Fruit fly (Drosophila melanogaster) whole organism, prepupa: ENCODE measurements around the gene CG9302.
A peak's percentile ranks its signal among the peaks of the same experiment; 100 is the strongest.

ENCODE experiments used
- CG10631 ChIP-seq: fragments of 200-800 bp; sonication (Bioruptor generic); optimal IDR thresholded peaks from 2 replicates; lab custom pipeline; 2016; ENCODE audit warnings: missing biosample characterization, missing genetic modification characterization
- CG10669 ChIP-seq: fragments of 200-800 bp; sonication (Bioruptor generic); optimal IDR thresholded peaks from 3 replicates; lab custom pipeline; 2018; ENCODE audit warnings: missing biosample characterization, mild to moderate bottlenecking, missing genetic modification characterization, moderate library complexity
- CG11294 ChIP-seq: fragments of 200-800 bp; sonication (Bioruptor generic); IDR thresholded peaks from 2 replicates; pipeline ENCODE4 v1.3.6; 2022; ENCODE audit warnings: missing biosample characterization, missing genetic modification characterization
- CG11762 ChIP-seq: fragments of 200-800 bp; sonication (Bioruptor generic); optimal IDR thresholded peaks from 3 replicates; lab custom pipeline; 2016; ENCODE audit warnings: missing biosample characterization, missing genetic modification characterization; ENCODE audit not compliant: insufficient read depth
- CG11902 ChIP-seq: fragments of 200-800 bp; sonication (Bioruptor generic); optimal IDR thresholded peaks from 3 replicates; lab custom pipeline; 2016; ENCODE audit warnings: missing biosample characterization, missing genetic modification characterization
- CG15336 ChIP-seq: fragments of 200-800 bp; sonication (Bioruptor generic); IDR thresholded peaks from 2 replicates; pipeline ENCODE4 v1.3.6; 2022; ENCODE audit warnings: missing biosample characterization, missing genetic modification characterization
- CG1621 ChIP-seq: fragments of 200-800 bp; sonication (Bioruptor generic); optimal IDR thresholded peaks from 3 replicates; lab custom pipeline; 2018; ENCODE audit warnings: missing biosample characterization, mild to moderate bottlenecking, missing genetic modification characterization
- CG16779 ChIP-seq: fragments of 200-800 bp; sonication (Bioruptor generic); optimal IDR thresholded peaks from 3 replicates; lab custom pipeline; 2017; ENCODE audit warnings: missing biosample characterization, mild to moderate bottlenecking, missing genetic modification characterization
- CG31627 ChIP-seq: fragments of 200-800 bp; sonication (Bioruptor generic); optimal IDR thresholded peaks from 3 replicates; lab custom pipeline; 2016; ENCODE audit warnings: missing biosample characterization, missing genetic modification characterization
- CG32006 ChIP-seq: fragments of 200-800 bp; sonication (Bioruptor generic); optimal IDR thresholded peaks from 3 replicates; lab custom pipeline; 2017; ENCODE audit warnings: missing biosample characterization, mild to moderate bottlenecking, missing genetic modification characterization
- CG3919 ChIP-seq: fragments of 200-800 bp; sonication (Bioruptor generic); optimal IDR thresholded peaks from 3 replicates; lab custom pipeline; 2016; ENCODE audit warnings: missing biosample characterization, missing genetic modification characterization
- CG4318 ChIP-seq: fragments of 200-800 bp; sonication (Bioruptor generic); optimal IDR thresholded peaks from 3 replicates; lab custom pipeline; 2017; ENCODE audit warnings: missing biosample characterization, mild to moderate bottlenecking, missing genetic modification characterization
- CG6163 ChIP-seq: fragments of 200-800 bp; sonication (Bioruptor generic); IDR thresholded peaks from 3 replicates; pipeline ENCODE4 v1.3.6; 2022; ENCODE audit warnings: missing biosample characterization, missing genetic modification characterization
- CG6792 ChIP-seq: fragments of 200-800 bp; sonication (Bioruptor generic); optimal IDR thresholded peaks from 3 replicates; lab custom pipeline; 2016; ENCODE audit warnings: missing biosample characterization, missing genetic modification characterization
- CG6808 ChIP-seq: fragments of 200-800 bp; sonication (Bioruptor generic); optimal IDR thresholded peaks from 3 replicates; lab custom pipeline; 2017; ENCODE audit warnings: missing biosample characterization, missing genetic modification characterization, mild to moderate bottlenecking, moderate library complexity, missing genetic modification reagents
- CG6854 ChIP-seq: fragments of 200-800 bp; sonication (Bioruptor generic); optimal IDR thresholded peaks from 2 replicates; lab custom pipeline; 2017; ENCODE audit warnings: missing biosample characterization, mild to moderate bottlenecking, missing genetic modification characterization
- CG8319 ChIP-seq: fragments of 200-800 bp; sonication (Bioruptor generic); optimal IDR thresholded peaks from 3 replicates; lab custom pipeline; 2016; ENCODE audit warnings: missing biosample characterization, missing genetic modification characterization
- CG8632 ChIP-seq: fragments of 200-800 bp; sonication (Bioruptor generic); optimal IDR thresholded peaks from 3 replicates; lab custom pipeline; 2016; ENCODE audit warnings: missing biosample characterization, missing genetic modification characterization
- CG9139 ChIP-seq: fragments of 200-800 bp; sonication (Bioruptor generic); optimal IDR thresholded peaks from 3 replicates; lab custom pipeline; 2017; ENCODE audit warnings: missing biosample characterization, mild to moderate bottlenecking, missing genetic modification characterization
- Eip75B ChIP-seq: fragments of 200-800 bp; sonication (Bioruptor generic); optimal IDR thresholded peaks from 3 replicates; lab custom pipeline; 2016; ENCODE audit warnings: missing biosample characterization, missing genetic modification characterization
- Eip78C ChIP-seq: fragments of 200-800 bp; sonication (Bioruptor generic); peaks from one replicate; lab custom pipeline; 2016; ENCODE audit warnings: missing biosample characterization, missing genetic modification characterization
- Eip93F ChIP-seq: fragments of 200-800 bp; sonication (Bioruptor generic); optimal IDR thresholded peaks from 2 replicates; lab custom pipeline; 2016; ENCODE audit warnings: missing biosample characterization, mild to moderate bottlenecking, missing genetic modification characterization
- Ets21C ChIP-seq: fragments of 200-800 bp; sonication (Bioruptor generic); optimal IDR thresholded peaks from 3 replicates; lab custom pipeline; 2016; ENCODE audit warnings: missing biosample characterization, missing genetic modification characterization
- Ets96B ChIP-seq: fragments of 200-800 bp; optimal IDR thresholded peaks from 2 replicates; lab custom pipeline; 2019; ENCODE audit warnings: missing biosample characterization, mild to moderate bottlenecking, missing genetic modification characterization, moderate library complexity
- Gug ChIP-seq: fragments of 200-800 bp; sonication (Bioruptor generic); IDR thresholded peaks from 2 replicates; pipeline ENCODE4 v1.3.6; 2022; ENCODE audit warnings: missing biosample characterization, missing genetic modification characterization
- Hr38 ChIP-seq: sonication (Bioruptor generic); optimal IDR thresholded peaks from 2 replicates; lab custom pipeline; 2016; ENCODE audit warnings: missing biosample characterization, missing genetic modification characterization
- Hr39 ChIP-seq: fragments of 200-800 bp; sonication (Bioruptor generic); optimal IDR thresholded peaks from 2 replicates; lab custom pipeline; 2016; ENCODE audit warnings: missing biosample characterization, missing genetic modification characterization
- Hr4 ChIP-seq: fragments of 200-800 bp; sonication (Bioruptor generic); optimal IDR thresholded peaks from 3 replicates; lab custom pipeline; 2016; ENCODE audit warnings: missing biosample characterization, missing genetic modification characterization
- Lpt ChIP-seq: fragments of 200-800 bp; sonication (Bioruptor generic); optimal IDR thresholded peaks from 3 replicates; lab custom pipeline; 2016; ENCODE audit warnings: missing biosample characterization, missing genetic modification characterization
- Smox ChIP-seq: fragments of 200-800 bp; sonication (Bioruptor generic); optimal IDR thresholded peaks from 3 replicates; lab custom pipeline; 2016; ENCODE audit warnings: missing biosample characterization, missing genetic modification characterization
- Sox102F ChIP-seq: fragments of 200-800 bp; sonication (Bioruptor generic); optimal IDR thresholded peaks from 2 replicates; lab custom pipeline; 2016; ENCODE audit warnings: missing biosample characterization, mild to moderate bottlenecking, missing genetic modification characterization
- Sox14 ChIP-seq: fragments of 200-800 bp; sonication (Bioruptor generic); optimal IDR thresholded peaks from 3 replicates; lab custom pipeline; 2016; ENCODE audit warnings: missing biosample characterization, missing genetic modification characterization
- Sox15 ChIP-seq: fragments of 200-800 bp; sonication (Bioruptor generic); optimal IDR thresholded peaks from 3 replicates; lab custom pipeline; 2016; ENCODE audit warnings: missing biosample characterization, missing genetic modification characterization
- acj6 ChIP-seq: fragments of 200-800 bp; sonication (Bioruptor generic); optimal IDR thresholded peaks from 3 replicates; lab custom pipeline; 2016; ENCODE audit warnings: missing biosample characterization, missing genetic modification characterization
- cyc ChIP-seq: fragments of 200-800 bp; sonication (Bioruptor generic); optimal IDR thresholded peaks from 3 replicates; lab custom pipeline; 2016; ENCODE audit warnings: missing biosample characterization, missing genetic modification characterization
- dac ChIP-seq: fragments of 200-800 bp; sonication (Bioruptor generic); optimal IDR thresholded peaks from 2 replicates; lab custom pipeline; 2017; ENCODE audit warnings: missing biosample characterization, mild to moderate bottlenecking, missing genetic modification characterization
- dsx ChIP-seq: fragments of 200-800 bp; optimal IDR thresholded peaks from 3 replicates; lab custom pipeline; 2019; ENCODE audit warnings: missing biosample characterization, mild to moderate bottlenecking, missing genetic modification characterization, moderate library complexity; ENCODE audit not compliant: poor library complexity, severe bottlenecking
- eg ChIP-seq: fragments of 200-800 bp; sonication (Bioruptor generic); IDR thresholded peaks from 3 replicates; pipeline ENCODE4 v1.3.6; 2022; ENCODE audit warnings: missing biosample characterization, missing genetic modification characterization
- esn ChIP-seq: fragments of 200-800 bp; sonication (Bioruptor generic); optimal IDR thresholded peaks from 2 replicates; lab custom pipeline; 2016; ENCODE audit warnings: missing biosample characterization, mild to moderate bottlenecking, missing genetic modification characterization, moderate library complexity
- fd59A ChIP-seq: fragments of 200-800 bp; sonication (Bioruptor generic); optimal IDR thresholded peaks from 2 replicates; lab custom pipeline; 2017; ENCODE audit warnings: missing biosample characterization, mild to moderate bottlenecking, missing genetic modification characterization, missing genetic modification reagents
- fkh ChIP-seq: fragments of 200-800 bp; sonication (Bioruptor generic); optimal IDR thresholded peaks from 3 replicates; lab custom pipeline; 2017; ENCODE audit warnings: missing biosample characterization, mild to moderate bottlenecking, missing genetic modification characterization, moderate library complexity
- lz ChIP-seq: fragments of 200-800 bp; sonication (Bioruptor generic); optimal IDR thresholded peaks from 3 replicates; lab custom pipeline; 2016; ENCODE audit warnings: missing biosample characterization, missing genetic modification characterization
- net ChIP-seq: fragments of 200-800 bp; sonication (Bioruptor generic); optimal IDR thresholded peaks from 3 replicates; lab custom pipeline; 2016; ENCODE audit warnings: missing biosample characterization, missing genetic modification characterization
- pdm3 ChIP-seq: fragments of 200-800 bp; sonication (Bioruptor generic); optimal IDR thresholded peaks from 3 replicates; lab custom pipeline; 2016; ENCODE audit warnings: missing biosample characterization, missing genetic modification characterization
- salr ChIP-seq, 2 experiments: fragments of 200-800 bp; sonication (Bioruptor generic); optimal IDR thresholded peaks; 3 replicates each; lab custom pipeline; 2016 to 2018; ENCODE audit warnings: missing biosample characterization in 2 of 2, missing genetic modification characterization in 2 of 2, mild to moderate bottlenecking in 1 of 2
- spab ChIP-seq: fragments of 200-800 bp; sonication (Bioruptor generic); optimal IDR thresholded peaks from 2 replicates; lab custom pipeline; 2017; ENCODE audit warnings: missing biosample characterization, mild to moderate bottlenecking, missing genetic modification characterization, missing genetic modification reagents
- ss ChIP-seq, 2 experiments: fragments of 200-800 bp; sonication (Bioruptor generic); optimal IDR thresholded peaks; 2 replicates in 1 of 2; 3 replicates in 1 of 2; lab custom pipeline; 2017 to 2018; ENCODE audit warnings: mild to moderate bottlenecking in 2 of 2, missing biosample characterization in 2 of 2, missing genetic modification characterization in 2 of 2, moderate library complexity in 1 of 2
- svp ChIP-seq: fragments of 200-800 bp; sonication (Bioruptor generic); peaks from one replicate; lab custom pipeline; 2016; ENCODE audit warnings: missing biosample characterization, missing genetic modification characterization
- vri ChIP-seq: fragments of 200-800 bp; sonication (Bioruptor generic); optimal IDR thresholded peaks from 3 replicates; lab custom pipeline; 2016; ENCODE audit warnings: missing biosample characterization, mild to moderate bottlenecking, missing genetic modification characterization

CG9302 gene

dm6 chr2L:13394903-13395302 lies 16.6 kb upstream of the CG9302 start, which contains the start of gene RpL24 (continued):
- TF ChIP-seq Sox14 (GFP tag; lab: Kevin White, UChicago) (peak; percentile 72), CG4318 (GFP tag; lab: Kevin White, UChicago) (no peak), CG9139 (GFP tag; lab: Kevin White, UChicago) (peak; percentile 87), fkh (GFP tag; lab: Kevin White, UChicago) (no peak), CG3919 (peak; percentile 95), CG10631 (no peak), spab (GFP tag; lab: Kevin White, UChicago) (peak; percentile 70), Eip93F (peak; percentile 23), Eip75B (peak; percentile 89), CG11762 (GFP tag; lab: Kevin White, UChicago) (peak; percentile 76), net (GFP tag; lab: Kevin White, UChicago) (peak; percentile 95), CG31627 (GFP tag; lab: Kevin White, UChicago) (peak; percentile 79), CG8632 (peak; percentile 77), salr (GFP tag; optimal IDR thresholded peaks at IDR 0.05; lab: Kevin White, UChicago) (peak; percentile 19 to 91), CG8319 (GFP tag; lab: Kevin White, UChicago) (peak; percentile 73), Smox (peak; percentile 82), cyc (GFP tag; lab: Kevin White, UChicago) (peak; percentile 84), Hr38 (no peak), esn (GFP tag; lab: Kevin White, UChicago) (peak; percentile 93), Gug (peak; percentile 45; the same call in 1 of the 2 replicates), CG10669 (GFP tag; lab: Kevin White, UChicago) (peak; percentile 78), ss (GFP tag; optimal IDR thresholded peaks at IDR 0.05; lab: Kevin White, UChicago) (peak; percentile 84 to 92), CG1621 (tag; lab: Kevin White, UChicago) (peak; percentile 73), Ets21C (GFP tag; lab: Kevin White, UChicago) (no peak), Hr4 (GFP tag; lab: Kevin White, UChicago) (no peak), CG11902 (GFP tag; lab: Kevin White, UChicago) (peak; percentile 36), CG6163 (GFP tag; lab: Robert Waterston, UW) (peak; percentile 94), CG6854 (GFP tag; lab: Kevin White, UChicago) (peak; percentile 98), CG6808 (peak; percentile 78), Eip78C (GFP tag; lab: Kevin White, UChicago) (peak; percentile 96), CG16779 (peak; percentile 82), CG6792 (peak; percentile 78), fd59A (GFP tag; lab: Kevin White, UChicago) (peak; percentile 61), eg (peak; percentile 92), Hr39 (GFP tag; lab: Kevin White, UChicago) (peak; percentile 73), Ets96B (peak; percentile 56), acj6 (GFP tag; lab: Kevin White, UChicago) (peak; percentile 85)

dm6 chr2L:13387255-13387654 lies 8.9 kb upstream of the CG9302 start, which contains the start of the genes Ing5 and CG7099:
Gene Ing5, minus strand, starts transcription at chr2L:13387312.
Gene CG7099, plus strand, starts transcription at chr2L:13387571.
- peak; percentile 92 for TF ChIP-seq CG11762 (GFP tag; lab: Kevin White, UChicago)
- TF ChIP-seq CG4318 (GFP tag; lab: Kevin White, UChicago): peak; percentile 91
- peak; percentile 90 for TF ChIP-seq CG11294
- TF ChIP-seq CG16779: no peak
- TF ChIP-seq svp: no peak
- TF ChIP-seq Hr38: peak; percentile 19
- peak; percentile 95 for TF ChIP-seq Smox
- TF ChIP-seq Sox15 (GFP tag; lab: Kevin White, UChicago): peak; percentile 94
- peak; percentile 94 for TF ChIP-seq CG32006 (GFP tag; lab: Kevin White, UChicago)
- peak; percentile 97 for TF ChIP-seq esn (GFP tag; lab: Kevin White, UChicago)
- peak; percentile 86 for TF ChIP-seq CG1621 (tag; lab: Kevin White, UChicago)
- peak; percentile 93 for TF ChIP-seq net (GFP tag; lab: Kevin White, UChicago)
- TF ChIP-seq Gug: peak; percentile 93
- TF ChIP-seq dsx (GFP tag; lab: Kevin White, UChicago): peak; percentile 88
- TF ChIP-seq CG8632: peak; percentile 95
- peak; percentile 94 for TF ChIP-seq CG11902 (GFP tag; lab: Kevin White, UChicago)
- TF ChIP-seq Sox14 (GFP tag; lab: Kevin White, UChicago): peak; percentile 95
- TF ChIP-seq CG3919: peak; percentile 96
- peak; percentile 93 for TF ChIP-seq Ets21C (GFP tag; lab: Kevin White, UChicago)
- peak; percentile 96 for TF ChIP-seq Sox102F (GFP tag; lab: Kevin White, UChicago)
- TF ChIP-seq lz (GFP tag; lab: Kevin White, UChicago): peak; percentile 96
- peak; percentile 88 for TF ChIP-seq dac
- peak; percentile 97 for TF ChIP-seq acj6 (GFP tag; lab: Kevin White, UChicago)
- TF ChIP-seq Lpt: peak; percentile 90
- peak; percentile 97 for TF ChIP-seq CG10631
- peak; percentile 89 for TF ChIP-seq CG15336 (GFP tag; lab: Robert Waterston, UW)
- no peak for TF ChIP-seq vri
- TF ChIP-seq pdm3: peak; percentile 95
